Fruit fly (Drosophila melanogaster): ENCODE measurements around the gene CG8219.

The CG8219 gene

dm6 chr3L:6232261-6232660 is 32.0 kb downstream of the CG8219 start, which contains the start of gene CG13299:
Gene CG13299, minus strand, starts transcription at chr3L:6232361.
- TF ChIP-seq toy (GFP tag; IDR thresholded peaks at IDR 0.05) = no peak
- TF ChIP-seq CG7745 (tag; optimal IDR thresholded peaks at IDR 0.05) = no peak
- no peak for TF ChIP-seq cg (GFP tag; optimal IDR thresholded peaks at IDR 0.05)
- TF ChIP-seq CG8944 (GFP tag; optimal IDR thresholded peaks at IDR 0.05) = no peak
- no peak for TF ChIP-seq zen2 (GFP tag; IDR thresholded peaks at IDR 0.05; ENCODE audit: partially characterized antibody)
- TF ChIP-seq Neu2 (GFP tag; optimal IDR thresholded peaks at IDR 0.05; ENCODE audit: borderline replicate concordance) = no peak
- TF ChIP-seq CG15601 (tag; optimal IDR thresholded peaks at IDR 0.05) = no peak
- TF ChIP-seq Oli (tag; optimal IDR thresholded peaks at IDR 0.05) = no peak

DNA sequence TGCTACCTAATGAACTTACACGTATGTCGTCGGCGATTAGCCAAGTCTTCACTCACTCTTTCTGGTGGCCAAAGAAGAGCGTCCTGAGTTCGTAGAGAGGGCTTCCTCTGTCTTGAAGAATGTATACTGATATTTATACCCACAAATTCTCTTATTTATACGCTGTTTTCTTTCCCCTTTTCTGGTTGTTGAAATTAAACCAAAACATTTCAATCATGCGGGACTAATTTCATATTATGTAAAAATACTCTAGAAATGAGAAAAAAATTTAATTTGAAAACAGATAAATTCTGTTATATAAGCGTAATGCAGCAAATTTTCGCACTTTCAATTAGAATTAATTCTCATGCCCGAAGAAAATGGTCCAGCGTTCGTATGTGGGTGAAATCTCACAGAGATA is 33.0 kb downstream of the CG8219 start, which contains the start of gene BG642312:
BG642312 (minus strand) TSS at position 101 of the 400 bp plus-strand sequence.
- TF ChIP-seq tx (GFP tag; optimal IDR thresholded peaks at IDR 0.05) (no peak), CG30020 (tag; optimal IDR thresholded peaks at IDR 0.05) (no peak), tll (GFP tag; optimal IDR thresholded peaks at IDR 0.05) (no peak), CG4854 (GFP tag; optimal IDR thresholded peaks at IDR 0.05) (no peak), zen (tag; optimal IDR thresholded peaks at IDR 0.05) (no peak), ATbp (GFP tag; optimal IDR thresholded peaks at IDR 0.05) (no peak), Spps (tag; optimal IDR thresholded peaks at IDR 0.05) (no peak), Doc2 (GFP tag; IDR thresholded peaks at IDR 0.05) (no peak), Mes4 (GFP tag; optimal IDR thresholded peaks at IDR 0.05) (no peak)

- TF ChIP-seq run (tag; optimal IDR thresholded peaks at IDR 0.05) (no peak), Sin3A (optimal IDR thresholded peaks at IDR 0.05) (no peak), Bgb (GFP tag; IDR thresholded peaks at IDR 0.05; ENCODE audit: partially characterized antibody) (no peak), nerfin-2 (GFP tag; IDR thresholded peaks at IDR 0.05; ENCODE audit: partially characterized antibody) (no peak), exex (tag; optimal IDR thresholded peaks at IDR 0.05) (peak; percentile 84), stwl (tag; optimal IDR thresholded peaks at IDR 0.05) (peak; percentile 27), Side (GFP tag; optimal IDR thresholded peaks at IDR 0.05) (no peak), mirr (GFP tag; optimal IDR thresholded peaks at IDR 0.05) (peak; percentile 95), pita (GFP tag; optimal IDR thresholded peaks at IDR 0.05) (peak; percentile 3), CG12104 (GFP tag; optimal IDR thresholded peaks at IDR 0.05) (no peak), grn (GFP tag; optimal IDR thresholded peaks at IDR 0.05) (peak; percentile 44), twi (tag; optimal IDR thresholded peaks at IDR 0.05) (no peak)
These were observed 33.8 kb downstream of the CG8219 start, which contains the start of gene CG42714 for dm6 chr3L:6234035-6234434. Gene CG42714, minus strand, starts transcription at chr3L:6234056.

- TF ChIP-seq Dp (GFP tag; optimal IDR thresholded peaks at IDR 0.05) (no peak), Jarid2 (GFP tag; optimal IDR thresholded peaks at IDR 0.05) (no peak), CG11723 (GFP tag; optimal IDR thresholded peaks at IDR 0.05) (no peak), bsh (GFP tag; optimal IDR thresholded peaks at IDR 0.05) (no peak), luna (GFP tag; optimal IDR thresholded peaks at IDR 0.05) (no peak), CG2120 (GFP tag; optimal IDR thresholded peaks at IDR 0.05) (no peak), so (GFP tag; IDR thresholded peaks at IDR 0.05) (no peak), CG9817 (tag; optimal IDR thresholded peaks at IDR 0.05) (no peak), CG13624 (GFP tag; optimal IDR thresholded peaks at IDR 0.05) (no peak), Hr51 (GFP tag; optimal IDR thresholded peaks at IDR 0.05) (no peak), B-H2 (GFP tag; optimal IDR thresholded peaks at IDR 0.05) (no peak), CG6272 (GFP tag; IDR thresholded peaks at IDR 0.05) (no peak)
These were observed 39.7 kb downstream of the CG8219 start, which contains the start of gene CG10226 for dm6 chr3L:6239968-6240367. Gene CG10226, minus strand, starts transcription at chr3L:6240068.
